Worm (Caenorhabditis elegans): ENCODE measurements around the gene F46H5.3.

ce11 chrX:7254558-7254957, 16.1 kb upstream of the F46H5.3 start, which contains the start of gene F46H5.4:
- no peak for TF ChIP-seq drap-1 (GFP tag; optimal IDR thresholded peaks at IDR 0.05)
- no peak for TF ChIP-seq ceh-43 (GFP tag; optimal IDR thresholded peaks at IDR 0.05)
- no peak for TF ChIP-seq lin-13 (tag; optimal IDR thresholded peaks at IDR 0.05)
- TF ChIP-seq nhr-12 (tag; optimal IDR thresholded peaks at IDR 0.05): no peak
- no peak for TF ChIP-seq nhr-237 (tag; optimal IDR thresholded peaks at IDR 0.05)
